Fruit fly (Drosophila melanogaster) whole organism, adult: ENCODE results near the gene CG5835.

Experiments
- CG11617 ChIP-seq: fragments of 200-800 bp; sonication (Bioruptor generic); optimal IDR thresholded peaks from 2 replicates; lab custom pipeline; 2017; ENCODE audit warnings: mild to moderate bottlenecking, missing biosample characterization, missing genetic modification reagents, missing genetic modification characterization
- CG12768 ChIP-seq: fragments of 200-800 bp; sonication (Bioruptor generic); optimal IDR thresholded peaks from 2 replicates; lab custom pipeline; 2017; ENCODE audit warnings: missing biosample characterization, missing genetic modification characterization, mild to moderate bottlenecking, moderate library complexity, missing genetic modification reagents
- CG14711 ChIP-seq: fragments of 200-800 bp; sonication (Bioruptor generic); optimal IDR thresholded peaks from 2 replicates; lab custom pipeline; 2018; ENCODE audit warnings: missing biosample characterization, mild to moderate bottlenecking, missing genetic modification characterization, moderate library complexity
- CG1620 ChIP-seq: fragments of 200-800 bp; sonication (Bioruptor generic); optimal IDR thresholded peaks from 2 replicates; lab custom pipeline; 2016; ENCODE audit warnings: missing biosample characterization, missing genetic modification characterization
- CG33017 ChIP-seq: fragments of 200-800 bp; sonication (Bioruptor generic); optimal IDR thresholded peaks from 2 replicates; lab custom pipeline; 2018; ENCODE audit warnings: missing biosample characterization, mild to moderate bottlenecking, missing genetic modification characterization, moderate library complexity
- CG5204 ChIP-seq: fragments of 200-800 bp; sonication (Bioruptor generic); optimal IDR thresholded peaks from 2 replicates; lab custom pipeline; 2016; ENCODE audit warnings: missing biosample characterization, missing genetic modification characterization
- CG7045 ChIP-seq: fragments of 200-800 bp; sonication (Bioruptor generic); optimal IDR thresholded peaks from 2 replicates; lab custom pipeline; 2017; ENCODE audit warnings: missing biosample characterization, mild to moderate bottlenecking, missing genetic modification characterization
- CG7101 ChIP-seq: fragments of 200-800 bp; sonication (Bioruptor generic); optimal IDR thresholded peaks from 2 replicates; lab custom pipeline; 2018; ENCODE audit warnings: missing biosample characterization, mild to moderate bottlenecking, missing genetic modification characterization, moderate library complexity
- Clk ChIP-seq: fragments of 200-800 bp; sonication (Bioruptor generic); optimal IDR thresholded peaks from 2 replicates; lab custom pipeline; 2017; ENCODE audit warnings: missing biosample characterization, missing genetic modification characterization
- Crg-1 ChIP-seq: fragments of 200-800 bp; sonication (Bioruptor generic); optimal IDR thresholded peaks from 2 replicates; lab custom pipeline; 2016; ENCODE audit warnings: missing biosample characterization, missing genetic modification characterization
- Hr96 ChIP-seq: fragments of 200-800 bp; sonication (Bioruptor generic); optimal IDR thresholded peaks from 2 replicates; lab custom pipeline; 2016; ENCODE audit warnings: missing biosample characterization, missing genetic modification characterization
- Mnt ChIP-seq: fragments of 200-800 bp; sonication (Bioruptor generic); optimal IDR thresholded peaks from 2 replicates; lab custom pipeline; 2016; ENCODE audit warnings: missing biosample characterization, mild to moderate bottlenecking, missing genetic modification characterization
- bab1 ChIP-seq: fragments of 200-800 bp; sonication (Bioruptor generic); optimal IDR thresholded peaks from 3 replicates; lab custom pipeline; 2019; ENCODE audit warnings: missing biosample characterization, mild to moderate bottlenecking, missing genetic modification characterization, moderate library complexity
- cic ChIP-seq: fragments of 200-800 bp; sonication (Bioruptor generic); optimal IDR thresholded peaks from 2 replicates; lab custom pipeline; 2017; ENCODE audit warnings: missing biosample characterization, mild to moderate bottlenecking, missing genetic modification characterization, moderate library complexity
- cnc ChIP-seq, 2 experiments: fragments of >200 bp; optimal IDR thresholded peaks; 2 replicates each; lab custom pipeline; 2017
- kay ChIP-seq: fragments of 200-800 bp; sonication (Bioruptor generic); peaks from one replicate; lab custom pipeline; 2016; ENCODE audit warnings: missing biosample characterization, missing genetic modification characterization, borderline replicate concordance
- ovo ChIP-seq: fragments of 200-800 bp; sonication (Bioruptor generic); optimal IDR thresholded peaks from 2 replicates; lab custom pipeline; 2016; ENCODE audit warnings: missing biosample characterization, missing genetic modification characterization
- pad ChIP-seq: fragments of 200-800 bp; sonication (Bioruptor generic); optimal IDR thresholded peaks from 3 replicates; lab custom pipeline; 2017; ENCODE audit warnings: missing biosample characterization, missing genetic modification characterization, mild to moderate bottlenecking, moderate library complexity, missing genetic modification reagents
- tj ChIP-seq: fragments of 200-800 bp; sonication (Bioruptor generic); optimal IDR thresholded peaks from 3 replicates; lab custom pipeline; 2017; ENCODE audit warnings: missing biosample characterization, mild to moderate bottlenecking, missing genetic modification characterization, moderate library complexity
- toe ChIP-seq: fragments of 200-800 bp; sonication (Bioruptor generic); optimal IDR thresholded peaks from 2 replicates; lab custom pipeline; 2016; ENCODE audit warnings: missing biosample characterization, missing genetic modification characterization

The CG5835 gene

DNA sequence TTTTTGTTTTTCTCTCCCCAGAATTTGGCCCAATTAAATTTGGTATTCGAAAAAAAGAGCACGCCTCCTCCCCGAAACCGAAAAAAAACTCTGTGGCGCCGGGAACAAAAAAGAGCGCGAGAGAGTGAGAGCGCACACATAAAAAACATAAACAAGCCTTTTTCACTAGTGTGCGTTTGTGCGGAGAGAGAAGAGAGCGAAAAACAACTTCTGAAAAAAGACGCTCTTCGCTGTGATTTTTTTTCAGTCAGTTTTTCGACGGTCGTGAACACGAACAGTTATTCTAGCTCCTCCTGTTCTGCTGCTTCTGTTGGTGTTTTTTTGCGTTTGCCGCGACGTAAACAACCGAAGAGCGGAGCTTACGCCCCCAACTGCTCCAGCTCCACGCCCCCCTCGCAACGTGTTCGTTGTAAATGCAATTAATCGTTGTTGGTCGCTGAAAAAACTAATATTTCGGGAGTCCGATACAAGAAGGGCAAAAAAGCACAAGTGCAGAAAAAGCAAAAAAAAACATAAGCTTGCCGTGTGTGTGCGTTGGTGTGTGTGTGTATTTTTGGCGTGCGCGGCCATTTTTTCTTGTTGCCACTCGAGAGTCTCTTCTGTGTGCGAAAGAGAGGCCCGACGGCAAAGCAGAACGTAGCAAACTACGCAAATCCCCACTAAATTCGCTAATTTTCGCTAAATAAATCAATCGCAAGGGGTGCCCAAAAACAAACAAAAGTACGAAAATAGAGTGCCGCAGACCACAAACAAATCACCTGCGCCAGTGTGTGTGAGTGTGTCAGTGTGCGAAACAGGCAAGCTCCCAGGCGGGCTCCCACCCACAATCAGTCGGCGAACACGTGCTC, 10.7 kb upstream of the CG5835 start, which contains the start of gene sqz:
Gene sqz, plus strand, starts transcription at position 240 of the 848 bp plus-strand sequence.
- peak; percentile 8 for TF ChIP-seq cic (GFP tag; lab: Kevin White, UChicago)
- no peak for TF ChIP-seq CG7101 (tag; lab: Kevin White, UChicago)
- TF ChIP-seq toe: peak; percentile 30
- TF ChIP-seq CG7045 (GFP tag; lab: Kevin White, UChicago): peak; percentile 56
- peak; percentile 44 for TF ChIP-seq pad (GFP tag; lab: Kevin White, UChicago)
- peak; percentile 45 for TF ChIP-seq Mnt
- no peak for TF ChIP-seq CG33017
- TF ChIP-seq Hr96 (GFP tag; lab: Kevin White, UChicago): peak; percentile 41
- TF ChIP-seq tj (GFP tag; lab: Kevin White, UChicago): peak; percentile 89
- TF ChIP-seq CG11617 (GFP tag; lab: Kevin White, UChicago): peak; percentile 75
- TF ChIP-seq CG12768 (GFP tag; lab: Kevin White, UChicago): no peak
- TF ChIP-seq CG14711: no peak
- TF ChIP-seq CG5204 (GFP tag; lab: Kevin White, UChicago): no peak
- TF ChIP-seq Clk (GFP tag; lab: Kevin White, UChicago): no peak

dm6 chr3R:19162135-19162616, 8.7 kb upstream of the CG5835 start, which contains the start of the genes CG42359 and Nsun5:
TSS of gene CG42359 (minus strand) at chr3R:19162300.
TSS of gene Nsun5 (minus strand) at chr3R:19162300.
- no peak for TF ChIP-seq kay
- peak; percentile 98 for TF ChIP-seq Mnt
- TF ChIP-seq toe: peak; percentile 93
- TF ChIP-seq CG14711: peak; percentile 90
- TF ChIP-seq CG7101 (tag; lab: Kevin White, UChicago): peak; percentile 97
- peak; percentile 71 for TF ChIP-seq cic (GFP tag; lab: Kevin White, UChicago)
- TF ChIP-seq CG1620 (GFP tag; lab: Kevin White, UChicago): peak; percentile 88
- peak; percentile 79 for TF ChIP-seq ovo (GFP tag; lab: Kevin White, UChicago)
- TF ChIP-seq Clk (GFP tag; lab: Kevin White, UChicago): peak; percentile 87
- TF ChIP-seq bab1: peak; percentile 91
- peak; percentile 67 for TF ChIP-seq pad (GFP tag; lab: Kevin White, UChicago)
- TF ChIP-seq CG33017: peak; percentile 80
- peak; percentile 81 for TF ChIP-seq CG11617 (GFP tag; lab: Kevin White, UChicago)
- peak; percentile 86 for TF ChIP-seq CG5204 (GFP tag; lab: Kevin White, UChicago)
- no peak for TF ChIP-seq cnc (optimal IDR thresholded peaks at IDR 0.05; lab: Kevin White, UChicago)
- TF ChIP-seq Crg-1: peak; percentile 66
- peak; percentile 67 for TF ChIP-seq CG7045 (GFP tag; lab: Kevin White, UChicago)
- peak; percentile 64 for TF ChIP-seq tj (GFP tag; lab: Kevin White, UChicago)
- TF ChIP-seq CG12768 (GFP tag; lab: Kevin White, UChicago): peak; percentile 75
- peak; percentile 88 for TF ChIP-seq Hr96 (GFP tag; lab: Kevin White, UChicago)

DNA sequence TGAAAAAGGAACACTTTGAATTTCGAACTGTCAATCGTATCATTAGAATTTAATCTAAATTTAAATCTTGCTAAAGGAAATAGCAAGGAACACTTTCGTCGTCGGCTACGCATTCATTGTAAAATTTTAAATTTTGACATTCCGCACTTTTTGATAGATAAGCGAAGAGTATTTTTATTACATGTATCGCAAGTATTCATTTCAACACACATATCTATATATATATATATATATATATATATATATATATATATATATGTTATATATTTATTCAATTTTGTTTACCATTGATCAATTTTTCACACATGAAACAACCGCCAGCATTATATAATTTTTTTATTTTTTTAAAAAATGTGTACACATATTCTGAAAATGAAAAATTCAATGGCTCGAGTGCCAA, 6.3 kb upstream of the CG5835 start, which contains the start of gene CG11779:
Gene CG11779, minus strand, starts transcription at position 101 of the 400 bp plus-strand sequence.
- TF ChIP-seq CG7101 (tag; lab: Kevin White, UChicago): no peak
- TF ChIP-seq kay: no peak
- no peak for TF ChIP-seq CG33017
- no peak for TF ChIP-seq Clk (GFP tag; lab: Kevin White, UChicago)
- TF ChIP-seq CG14711: no peak
- no peak for TF ChIP-seq Mnt
- no peak for TF ChIP-seq toe
- no peak for TF ChIP-seq tj (GFP tag; lab: Kevin White, UChicago)
- TF ChIP-seq CG11617 (GFP tag; lab: Kevin White, UChicago): no peak
- no peak for TF ChIP-seq CG7045 (GFP tag; lab: Kevin White, UChicago)
- TF ChIP-seq ovo (GFP tag; lab: Kevin White, UChicago): no peak
- no peak for TF ChIP-seq cnc (optimal IDR thresholded peaks at IDR 0.05; lab: Kevin White, UChicago)
- no peak for TF ChIP-seq bab1
- no peak for TF ChIP-seq pad (GFP tag; lab: Kevin White, UChicago)
- no peak for TF ChIP-seq CG5204 (GFP tag; lab: Kevin White, UChicago)

DNA sequence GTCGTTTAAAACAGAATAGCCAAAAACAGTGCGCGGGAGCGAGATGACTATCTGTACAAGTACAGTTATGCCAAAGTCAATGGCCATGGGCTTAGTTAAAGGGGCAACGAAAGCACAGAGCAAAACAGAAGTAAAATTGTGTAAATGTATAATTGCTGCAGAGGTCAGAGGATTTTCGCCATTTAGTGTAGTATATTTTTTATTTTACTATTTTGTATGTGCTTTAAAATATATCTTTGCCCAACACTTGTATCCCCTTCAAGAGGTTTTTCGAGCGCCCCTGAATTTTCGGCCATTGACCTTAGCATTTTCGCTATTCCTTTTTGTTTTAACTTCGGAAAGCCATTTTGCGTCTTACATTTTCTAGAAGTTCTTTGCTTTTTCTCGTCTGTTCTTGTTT, 4.5 kb upstream of the CG5835 start:
- TF ChIP-seq CG33017: no peak
- TF ChIP-seq Crg-1: no peak
- TF ChIP-seq cnc (optimal IDR thresholded peaks at IDR 0.05; lab: Kevin White, UChicago): no peak
- TF ChIP-seq CG7101 (tag; lab: Kevin White, UChicago): no peak
- peak; percentile 35 for TF ChIP-seq CG1620 (GFP tag; lab: Kevin White, UChicago)
- TF ChIP-seq cic (GFP tag; lab: Kevin White, UChicago): no peak
- no peak for TF ChIP-seq CG12768 (GFP tag; lab: Kevin White, UChicago)
- TF ChIP-seq toe: no peak
- TF ChIP-seq tj (GFP tag; lab: Kevin White, UChicago): no peak
- no peak for TF ChIP-seq Hr96 (GFP tag; lab: Kevin White, UChicago)
- no peak for TF ChIP-seq CG11617 (GFP tag; lab: Kevin White, UChicago)
- no peak for TF ChIP-seq Clk (GFP tag; lab: Kevin White, UChicago)
- peak; percentile 45 for TF ChIP-seq ovo (GFP tag; lab: Kevin White, UChicago)
- TF ChIP-seq CG14711: peak; percentile 33
- no peak for TF ChIP-seq CG5204 (GFP tag; lab: Kevin White, UChicago)
- TF ChIP-seq Mnt: no peak
- peak; percentile 61 for TF ChIP-seq bab1
- peak; percentile 44 for TF ChIP-seq pad (GFP tag; lab: Kevin White, UChicago)
- no peak for TF ChIP-seq kay
- no peak for TF ChIP-seq CG7045 (GFP tag; lab: Kevin White, UChicago)
